Fruit fly (Drosophila melanogaster) whole organism, embryonic: Measurements from ENCODE around the gene Nup153.

ENCODE experiments used
- C15 ChIP-seq: fragments of 200-800 bp; sonication (Bioruptor generic); IDR thresholded peaks from 3 replicates; pipeline ENCODE4 v1.3.6; 2022; ENCODE audit warnings: missing biosample characterization, missing genetic modification characterization
- CG10209 ChIP-seq: fragments of 200-800 bp; sonication (Bioruptor generic); optimal IDR thresholded peaks from 3 replicates; lab custom pipeline; 2017; ENCODE audit warnings: missing biosample characterization, mild to moderate bottlenecking, missing genetic modification characterization, missing genetic modification reagents
- CG10267 ChIP-seq: fragments of 200-800 bp; sonication (Bioruptor generic); optimal IDR thresholded peaks from 2 replicates; lab custom pipeline; 2018; ENCODE audit warnings: missing biosample characterization, mild to moderate bottlenecking, missing genetic modification characterization, moderate library complexity
- CG11456 ChIP-seq: fragments of 200-800 bp; sonication (Bioruptor generic); IDR thresholded peaks from 3 replicates; pipeline ENCODE4 v1.3.6; 2022; ENCODE audit warnings: missing biosample characterization, missing genetic modification characterization
- CG15601 ChIP-seq: fragments of 200-800 bp; sonication (Bioruptor generic); optimal IDR thresholded peaks from 3 replicates; lab custom pipeline; 2019; ENCODE audit warnings: missing biosample characterization, mild to moderate bottlenecking, missing genetic modification characterization, moderate library complexity
- CG1603 ChIP-seq: fragments of 200-800 bp; sonication (Bioruptor generic); optimal IDR thresholded peaks from 2 replicates; lab custom pipeline; 2019; ENCODE audit warnings: missing biosample characterization, mild to moderate bottlenecking, missing genetic modification characterization, moderate library complexity
- CG16813 ChIP-seq: fragments of 200-800 bp; sonication (Bioruptor generic); IDR thresholded peaks from 3 replicates; pipeline ENCODE4 v1.3.6; 2022; ENCODE audit warnings: missing biosample characterization, missing genetic modification characterization; ENCODE audit not compliant: partially characterized antibody
- CG17385 ChIP-seq: fragments of 200-800 bp; sonication (Bioruptor generic); optimal IDR thresholded peaks from 3 replicates; lab custom pipeline; 2018; ENCODE audit warnings: missing biosample characterization, mild to moderate bottlenecking, missing genetic modification characterization
- CG2678 ChIP-seq: fragments of 200-800 bp; sonication (Bioruptor generic); optimal IDR thresholded peaks from 3 replicates; lab custom pipeline; 2019; ENCODE audit warnings: missing biosample characterization, mild to moderate bottlenecking, missing genetic modification characterization, moderate library complexity
- CG32532 ChIP-seq: fragments of 200-800 bp; sonication (Bioruptor generic); IDR thresholded peaks from 2 replicates; pipeline ENCODE4 v1.3.6; 2022; ENCODE audit warnings: missing biosample characterization, missing genetic modification characterization
- CG3847 ChIP-seq: fragments of 200-800 bp; sonication (Bioruptor generic); IDR thresholded peaks from 2 replicates; pipeline ENCODE4 v1.3.6; 2022; ENCODE audit warnings: missing biosample characterization, missing genetic modification characterization
- CG4404 ChIP-seq: fragments of 200-800 bp; sonication (Bioruptor generic); IDR thresholded peaks from 2 replicates; pipeline ENCODE4 v1.3.6; 2022; ENCODE audit warnings: missing biosample characterization, missing genetic modification characterization
- CG4617 ChIP-seq: fragments of 200-800 bp; sonication (Bioruptor generic); optimal IDR thresholded peaks from 3 replicates; lab custom pipeline; 2016; ENCODE audit warnings: missing biosample characterization, missing genetic modification characterization, borderline replicate concordance
- CG6791 ChIP-seq: fragments of 200-800 bp; sonication (Bioruptor generic); IDR thresholded peaks from 3 replicates; pipeline ENCODE4 v1.3.6; 2022; ENCODE audit warnings: missing biosample characterization, missing genetic modification characterization; ENCODE audit not compliant: partially characterized antibody
- CG7839 ChIP-seq: fragments of 200-800 bp; sonication (Bioruptor generic); optimal IDR thresholded peaks from 3 replicates; lab custom pipeline; 2018; ENCODE audit warnings: missing biosample characterization, mild to moderate bottlenecking, missing genetic modification characterization, moderate library complexity
- CG7963 ChIP-seq: fragments of 200-800 bp; sonication (Bioruptor generic); IDR thresholded peaks from 3 replicates; pipeline ENCODE4 v1.3.6; 2022; ENCODE audit warnings: missing biosample characterization, missing genetic modification characterization; ENCODE audit not compliant: partially characterized antibody
- CG8281 ChIP-seq: fragments of 200-800 bp; sonication (Bioruptor generic); optimal IDR thresholded peaks from 2 replicates; lab custom pipeline; 2018; ENCODE audit warnings: missing biosample characterization, mild to moderate bottlenecking, missing genetic modification characterization, moderate library complexity
- Deaf1 ChIP-seq: fragments of 200-800 bp; optimal IDR thresholded peaks from 3 replicates; lab custom pipeline; 2019; ENCODE audit warnings: missing biosample characterization, mild to moderate bottlenecking, missing genetic modification characterization, moderate library complexity
- Dp ChIP-seq: fragments of 200-800 bp; sonication (Bioruptor generic); optimal IDR thresholded peaks from 2 replicates; lab custom pipeline; 2018; ENCODE audit warnings: missing biosample characterization, mild to moderate bottlenecking, missing genetic modification characterization, moderate library complexity
- Dref ChIP-seq: fragments of 200-800 bp; sonication (Bioruptor generic); IDR thresholded peaks from 2 replicates; pipeline ENCODE4 v1.3.6; 2022; ENCODE audit warnings: missing biosample characterization, missing genetic modification characterization
- HLH3B ChIP-seq: fragments of 200-800 bp; sonication (Bioruptor generic); IDR thresholded peaks from 2 replicates; pipeline ENCODE4 v1.3.6; 2022; ENCODE audit warnings: missing biosample characterization, missing genetic modification characterization
- HLH4C ChIP-seq: fragments of 200-800 bp; sonication (Bioruptor generic); IDR thresholded peaks from 3 replicates; pipeline ENCODE4 v1.3.6; 2022; ENCODE audit warnings: missing biosample characterization, missing genetic modification characterization; ENCODE audit not compliant: partially characterized antibody
- Kr ChIP-seq: fragments of 200-800 bp; sonication (Bioruptor generic); optimal IDR thresholded peaks from 2 replicates; lab custom pipeline; 2017; ENCODE audit warnings: missing biosample characterization, mild to moderate bottlenecking, missing genetic modification characterization
- Myb ChIP-seq: fragments of 200-800 bp; sonication (Bioruptor generic); optimal IDR thresholded peaks from 2 replicates; lab custom pipeline; 2016; ENCODE audit warnings: missing biosample characterization, missing genetic modification characterization
- Spps ChIP-seq: fragments of 200-800 bp; sonication (Bioruptor generic); optimal IDR thresholded peaks from 2 replicates; lab custom pipeline; 2018; ENCODE audit warnings: missing biosample characterization, mild to moderate bottlenecking, missing genetic modification characterization
- Vsx1 ChIP-seq: fragments of 200-800 bp; sonication (Bioruptor generic); optimal IDR thresholded peaks from 2 replicates; lab custom pipeline; 2017; ENCODE audit warnings: missing biosample characterization, mild to moderate bottlenecking, missing genetic modification characterization, missing genetic modification reagents
- al ChIP-seq: fragments of 200-800 bp; sonication (Bioruptor generic); IDR thresholded peaks from 2 replicates; pipeline ENCODE4 v1.3.6; 2022; ENCODE audit warnings: missing biosample characterization, missing genetic modification characterization
- ase ChIP-seq: fragments of 200-800 bp; sonication (Bioruptor generic); IDR thresholded peaks from 3 replicates; pipeline ENCODE4 v1.3.6; 2022; ENCODE audit warnings: missing biosample characterization, missing genetic modification characterization
- ash1 ChIP-seq: fragments of 200-800 bp; sonication (Bioruptor generic); optimal IDR thresholded peaks from 2 replicates; lab custom pipeline; 2018; ENCODE audit warnings: missing biosample characterization, mild to moderate bottlenecking, missing genetic modification characterization
- btn ChIP-seq: fragments of 200-800 bp; sonication (Bioruptor generic); optimal IDR thresholded peaks from 2 replicates; lab custom pipeline; 2016; ENCODE audit warnings: missing biosample characterization, missing genetic modification characterization
- corto ChIP-seq: fragments of 200-800 bp; sonication (Bioruptor generic); optimal IDR thresholded peaks from 2 replicates; lab custom pipeline; 2016; ENCODE audit warnings: missing biosample characterization, mild to moderate bottlenecking, missing genetic modification characterization, moderate library complexity
- croc ChIP-seq: fragments of 200-800 bp; sonication (Bioruptor generic); conservative IDR thresholded peaks from 3 replicates; pipeline ENCODE4 v1.3.6; 2022; ENCODE audit warnings: missing biosample characterization, missing genetic modification characterization
- crp ChIP-seq, 2 experiments: fragments of 200-800 bp; sonication (Bioruptor generic); optimal IDR thresholded peaks; 2 replicates in 1 of 2; 3 replicates in 1 of 2; lab custom pipeline; 2017; ENCODE audit warnings: missing biosample characterization in 2 of 2, missing genetic modification characterization in 2 of 2, mild to moderate bottlenecking in 1 of 2, moderate library complexity in 1 of 2
- dmrt99B ChIP-seq: fragments of 200-800 bp; sonication (Bioruptor generic); optimal IDR thresholded peaks from 2 replicates; lab custom pipeline; 2018; ENCODE audit warnings: missing biosample characterization, mild to moderate bottlenecking, missing genetic modification characterization, moderate library complexity
- gfzf ChIP-seq: fragments of 200-800 bp; sonication (Bioruptor generic); optimal IDR thresholded peaks from 2 replicates; lab custom pipeline; 2016; ENCODE audit warnings: missing biosample characterization, mild to moderate bottlenecking, missing genetic modification characterization, moderate library complexity
- grau ChIP-seq: fragments of 200-800 bp; optimal IDR thresholded peaks from 3 replicates; lab custom pipeline; 2019; ENCODE audit warnings: missing biosample characterization, mild to moderate bottlenecking, missing genetic modification characterization, moderate library complexity
- gsb-n ChIP-seq: fragments of 200-800 bp; sonication (Bioruptor generic); optimal IDR thresholded peaks from 3 replicates; lab custom pipeline; 2018; ENCODE audit warnings: missing biosample characterization, mild to moderate bottlenecking, missing genetic modification characterization
- hbn ChIP-seq: fragments of 200-800 bp; sonication (Bioruptor generic); IDR thresholded peaks from 2 replicates; pipeline ENCODE4 v1.3.6; 2022; ENCODE audit warnings: missing biosample characterization, missing genetic modification characterization; ENCODE audit not compliant: partially characterized antibody
- kay ChIP-seq: fragments of 200-800 bp; sonication (Bioruptor generic); optimal IDR thresholded peaks from 2 replicates; lab custom pipeline; 2016; ENCODE audit warnings: missing biosample characterization, missing genetic modification characterization
- knrl ChIP-seq: fragments of 200-800 bp; sonication (Bioruptor generic); IDR thresholded peaks from 3 replicates; pipeline ENCODE4 v1.3.6; 2022; ENCODE audit warnings: missing biosample characterization, missing genetic modification characterization; ENCODE audit not compliant: partially characterized antibody
- nerfin-2 ChIP-seq: fragments of 200-800 bp; sonication (Bioruptor generic); IDR thresholded peaks from 2 replicates; pipeline ENCODE4 v1.3.6; 2022; ENCODE audit warnings: missing biosample characterization, missing genetic modification characterization; ENCODE audit not compliant: partially characterized antibody
- onecut ChIP-seq: fragments of 200-800 bp; sonication (Bioruptor generic); IDR thresholded peaks from 2 replicates; pipeline ENCODE4 v1.3.6; 2022; ENCODE audit warnings: missing biosample characterization, missing genetic modification characterization
- phol ChIP-seq: fragments of 200-800 bp; sonication (Bioruptor generic); optimal IDR thresholded peaks from 3 replicates; lab custom pipeline; 2018; ENCODE audit warnings: missing biosample characterization, mild to moderate bottlenecking, missing genetic modification characterization, moderate library complexity
- pum ChIP-seq: fragments of 200-800 bp; sonication (Bioruptor generic); optimal IDR thresholded peaks from 2 replicates; lab custom pipeline; 2016; ENCODE audit warnings: missing biosample characterization, missing genetic modification characterization
- slou ChIP-seq: fragments of 200-800 bp; sonication (Bioruptor generic); optimal IDR thresholded peaks from 3 replicates; lab custom pipeline; 2016; ENCODE audit warnings: missing biosample characterization, missing genetic modification characterization
- sna ChIP-seq: fragments of 200-800 bp; sonication (Bioruptor generic); IDR thresholded peaks from 2 replicates; pipeline ENCODE4 v1.3.6; 2022; ENCODE audit warnings: missing biosample characterization, missing genetic modification characterization; ENCODE audit not compliant: partially characterized antibody
- stwl ChIP-seq: fragments of 200-800 bp; sonication (Bioruptor generic); optimal IDR thresholded peaks from 3 replicates; lab custom pipeline; 2018; ENCODE audit warnings: missing biosample characterization, mild to moderate bottlenecking, missing genetic modification characterization, moderate library complexity
- tll ChIP-seq, 2 experiments: fragments of 200-800 bp in 1 of 2; fragments of >200 bp in 1 of 2; sonication (Bioruptor generic) in 1 of 2; optimal IDR thresholded peaks; 2 replicates each; lab custom pipeline; 2017 to 2019; ENCODE audit warnings: missing biosample characterization in 2 of 2, missing genetic modification characterization in 2 of 2, mild to moderate bottlenecking in 1 of 2, moderate library complexity in 1 of 2
- tna ChIP-seq: fragments of 200-800 bp; sonication (Bioruptor generic); IDR thresholded peaks from 2 replicates; pipeline ENCODE4 v1.3.6; 2022; ENCODE audit warnings: missing biosample characterization, missing genetic modification characterization; ENCODE audit not compliant: partially characterized antibody
- vnd ChIP-seq: fragments of 200-800 bp; sonication (Bioruptor generic); IDR thresholded peaks from 3 replicates; pipeline ENCODE4 v1.3.6; 2022; ENCODE audit warnings: missing biosample characterization, missing genetic modification characterization; ENCODE audit not compliant: partially characterized antibody

The Nup153 gene

DNA sequence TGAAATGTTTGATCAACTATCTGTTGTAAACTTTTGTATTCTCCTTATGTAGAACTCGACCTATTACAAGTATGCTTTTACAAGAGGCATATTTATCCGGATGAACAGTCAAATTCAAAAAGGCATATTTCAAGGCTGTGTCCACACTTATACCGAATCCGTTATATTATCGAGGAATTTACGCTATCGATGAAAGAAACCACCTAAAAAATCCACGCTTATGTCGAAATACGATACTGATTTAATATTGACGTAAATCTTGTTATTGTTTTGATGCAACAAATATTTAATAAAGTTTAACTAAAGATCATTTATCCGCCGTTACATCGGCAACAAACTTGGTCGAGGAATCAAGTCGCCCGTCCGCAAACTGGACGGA, 11.4 kb upstream of the Nup153 start, which contains the start of gene CG13014 (continued):
- TF ChIP-seq btn (no peak), stwl (peak; percentile 7), hbn (GFP tag; lab: Robert Waterston, UW) (no peak), CG11456 (GFP tag; lab: Robert Waterston, UW) (no peak), vnd (GFP tag; lab: Robert Waterston, UW) (no peak), CG7839 (no peak), tna (GFP tag; lab: Robert Waterston, UW) (no peak), CG2678 (tag; lab: Kevin White, UChicago) (no peak), Dref (GFP tag; lab: Robert Waterston, UW) (peak; percentile 63), slou (no peak), CG4404 (GFP tag; lab: Robert Waterston, UW) (no peak), CG1603 (tag; lab: Kevin White, UChicago) (peak; percentile 29), HLH3B (GFP tag; lab: Robert Waterston, UW) (no peak), gsb-n (tag; lab: Kevin White, UChicago) (no peak), sna (peak; percentile 40), CG10267 (no peak), CG6791 (GFP tag; lab: Robert Waterston, UW) (0 out of 3 replicates have a peak, but pooled peaks have one; percentile 23), Spps (no peak), CG17385 (GFP tag; lab: Kevin White, UChicago) (no peak), phol (tag; lab: Kevin White, UChicago) (no peak), HLH4C (GFP tag; lab: Robert Waterston, UW) (no peak), CG8281 (tag; lab: Kevin White, UChicago) (no peak), Dp (GFP tag; lab: Kevin White, UChicago) (peak; percentile 1), CG15601 (tag; lab: Kevin White, UChicago) (no peak), CG3847 (GFP tag; lab: Robert Waterston, UW) (no peak), Vsx1 (GFP tag; lab: Kevin White, UChicago) (no peak), CG7963 (GFP tag; lab: Robert Waterston, UW) (no peak), gfzf (GFP tag; lab: Kevin White, UChicago) (peak; percentile 65), croc (GFP tag; lab: Robert Waterston, UW) (no peak), Myb (GFP tag; lab: Kevin White, UChicago) (peak; percentile 67), CG32532 (GFP tag; lab: Robert Waterston, UW) (no peak), al (GFP tag; lab: Robert Waterston, UW) (no peak)

DNA sequence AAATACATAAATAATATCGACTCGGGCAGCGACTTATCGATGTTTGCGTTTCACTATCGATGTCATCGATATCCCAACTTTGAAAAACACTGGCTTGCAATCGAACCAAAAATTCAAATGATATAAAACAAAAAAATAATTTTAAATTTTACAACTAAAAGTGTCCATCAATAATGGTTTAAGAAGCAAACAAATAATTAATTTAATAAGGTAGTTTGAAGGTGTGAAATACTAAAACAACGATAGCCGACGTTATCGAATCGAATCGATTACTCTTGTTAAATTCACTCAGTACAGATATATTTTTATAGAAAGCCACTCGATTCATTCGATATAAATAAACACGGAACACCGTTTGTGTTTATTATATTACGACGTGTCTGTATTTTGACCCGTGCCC, 5.6 kb upstream of the Nup153 start, which contains the start of the genes SMC3 and Ubc7:
Gene SMC3, minus strand, starts transcription at position 22 of the 400 bp plus-strand sequence.
Gene Ubc7, plus strand, starts transcription at position 260 of the 400 bp plus-strand sequence.
- no peak for TF ChIP-seq Deaf1 (tag; lab: Kevin White, UChicago)
- TF ChIP-seq C15: no peak
- no peak for TF ChIP-seq Kr
- peak; percentile 92 for TF ChIP-seq sna
- TF ChIP-seq tll (GFP tag; optimal IDR thresholded peaks at IDR 0.05; lab: Kevin White, UChicago): no peak
- TF ChIP-seq crp (GFP tag; optimal IDR thresholded peaks at IDR 0.05; lab: Kevin White, UChicago): no peak
- no peak for TF ChIP-seq ash1 (GFP tag; lab: Kevin White, UChicago)
- TF ChIP-seq CG16813 (GFP tag; lab: Robert Waterston, UW): peak; percentile 95
- no peak for TF ChIP-seq pum (GFP tag; lab: Kevin White, UChicago)
- TF ChIP-seq grau (tag; lab: Kevin White, UChicago): no peak
- no peak for TF ChIP-seq onecut (GFP tag; lab: Robert Waterston, UW)
- no peak for TF ChIP-seq dmrt99B (tag; lab: Kevin White, UChicago)
- no peak for TF ChIP-seq CG10209
- peak; percentile 23 for TF ChIP-seq CG4617
- TF ChIP-seq ase (GFP tag; lab: Robert Waterston, UW): no peak
- TF ChIP-seq kay (GFP tag; lab: Kevin White, UChicago): no peak
- TF ChIP-seq nerfin-2: peak; percentile 97
- TF ChIP-seq corto: no peak
- peak; percentile 86; the same call in 2 of the 3 replicates for TF ChIP-seq knrl (GFP tag; lab: Robert Waterston, UW)
